Fruit fly (Drosophila melanogaster): ENCODE data around the gene Nelf-A.

DNA sequence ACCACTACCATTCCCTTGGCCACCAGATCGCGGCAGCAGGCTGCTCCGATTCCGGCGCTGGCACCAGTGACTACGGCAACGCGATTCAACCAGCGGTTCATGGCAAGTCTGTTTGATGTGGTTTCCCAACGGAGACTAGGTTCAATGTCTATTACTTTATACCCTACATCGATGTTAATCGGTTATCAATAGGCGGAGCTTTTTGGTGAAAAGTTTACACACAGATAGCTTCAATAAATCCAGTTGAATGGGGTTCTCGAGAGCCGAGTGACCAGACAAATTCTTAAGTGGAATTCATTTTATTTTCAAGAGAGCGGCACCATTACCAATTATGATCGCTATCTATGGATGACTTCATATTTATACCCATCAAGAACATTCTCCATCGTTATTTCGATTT lies 52.6 kb downstream of the Nelf-A start, which contains the start of gene CG3301:
- TF ChIP-seq CG2199 (GFP tag; IDR thresholded peaks at IDR 0.05) (no peak), mam (GFP tag; optimal IDR thresholded peaks at IDR 0.05) (no peak), fu2 (GFP tag; optimal IDR thresholded peaks at IDR 0.05) (no peak)
